Fruit fly (Drosophila melanogaster) whole organism, embryonic: Measurements from ENCODE around the gene mRpL15.

Experiments
- Abd-B ChIP-seq: fragments of 200-800 bp; sonication (Bioruptor generic); optimal IDR thresholded peaks from 2 replicates; lab custom pipeline; 2018; ENCODE audit warnings: missing biosample characterization, mild to moderate bottlenecking, missing genetic modification characterization, moderate library complexity
- Ada2b ChIP-seq: fragments of 200-800 bp; sonication (Bioruptor generic); IDR thresholded peaks from 2 replicates; pipeline ENCODE4 v1.3.6; 2022; ENCODE audit warnings: missing biosample characterization, missing genetic modification characterization
- Adf1 ChIP-seq: fragments of 200-800 bp; sonication (Bioruptor generic); IDR thresholded peaks from 2 replicates; pipeline ENCODE4 v1.3.6; 2022; ENCODE audit warnings: missing biosample characterization, missing genetic modification characterization
- Asciz ChIP-seq: fragments of 200-800 bp; sonication (Bioruptor generic); optimal IDR thresholded peaks from 2 replicates; lab custom pipeline; 2017; ENCODE audit warnings: missing biosample characterization, mild to moderate bottlenecking, missing genetic modification characterization, missing genetic modification reagents
- Atf3 ChIP-seq: fragments of 200-800 bp; sonication (Bioruptor generic); optimal IDR thresholded peaks from 3 replicates; lab custom pipeline; 2016; ENCODE audit warnings: missing biosample characterization, missing genetic modification characterization
- CG11093 ChIP-seq: fragments of 200-800 bp; sonication (Bioruptor generic); IDR thresholded peaks from 3 replicates; pipeline ENCODE4 v1.3.6; 2022; ENCODE audit warnings: missing biosample characterization, missing genetic modification characterization
- CG12071 ChIP-seq: fragments of 200-800 bp; sonication (Bioruptor generic); optimal IDR thresholded peaks from 3 replicates; lab custom pipeline; 2018; ENCODE audit warnings: missing biosample characterization, mild to moderate bottlenecking, missing genetic modification characterization
- CG12219 ChIP-seq: fragments of 200-800 bp; sonication (Bioruptor generic); optimal IDR thresholded peaks from 3 replicates; lab custom pipeline; 2018; ENCODE audit warnings: missing biosample characterization, mild to moderate bottlenecking, missing genetic modification characterization
- CG12299 ChIP-seq: fragments of 200-800 bp; sonication (Bioruptor generic); optimal IDR thresholded peaks from 2 replicates; lab custom pipeline; 2018; ENCODE audit warnings: missing biosample characterization, mild to moderate bottlenecking, missing genetic modification characterization
- CG15073 ChIP-seq: fragments of 200-800 bp; sonication (Bioruptor generic); optimal IDR thresholded peaks from 2 replicates; lab custom pipeline; 2016; ENCODE audit warnings: missing biosample characterization, missing genetic modification characterization
- CG1647 ChIP-seq: fragments of 200-800 bp; sonication (Bioruptor generic); optimal IDR thresholded peaks from 3 replicates; lab custom pipeline; 2016; ENCODE audit warnings: missing biosample characterization, missing genetic modification characterization
- CG16863 ChIP-seq: fragments of 200-800 bp; sonication (Bioruptor generic); optimal IDR thresholded peaks from 3 replicates; lab custom pipeline; 2016; ENCODE audit warnings: missing biosample characterization, missing genetic modification characterization
- CG17186 ChIP-seq: fragments of 200-800 bp; sonication (Bioruptor generic); optimal IDR thresholded peaks from 3 replicates; lab custom pipeline; 2017; ENCODE audit warnings: missing biosample characterization, missing genetic modification reagents, missing genetic modification characterization
- CG1832 ChIP-seq: fragments of 200-800 bp; sonication (Bioruptor generic); optimal IDR thresholded peaks from 2 replicates; lab custom pipeline; 2017; ENCODE audit warnings: missing biosample characterization, mild to moderate bottlenecking, missing genetic modification characterization, inconsistent platforms
- CG2202 ChIP-seq: fragments of 200-800 bp; sonication (Bioruptor generic); optimal IDR thresholded peaks from 2 replicates; lab custom pipeline; 2018; ENCODE audit warnings: missing biosample characterization, mild to moderate bottlenecking, missing genetic modification characterization
- CG31441 ChIP-seq: fragments of 200-800 bp; sonication (Bioruptor generic); IDR thresholded peaks from 2 replicates; pipeline ENCODE4 v1.3.6; 2022; ENCODE audit warnings: missing biosample characterization, missing genetic modification characterization
- CG3163 ChIP-seq: fragments of 200-800 bp; sonication (Bioruptor generic); optimal IDR thresholded peaks from 3 replicates; lab custom pipeline; 2016; ENCODE audit warnings: missing biosample characterization, missing genetic modification characterization
- CG32532 ChIP-seq: fragments of 200-800 bp; sonication (Bioruptor generic); IDR thresholded peaks from 2 replicates; pipeline ENCODE4 v1.3.6; 2022; ENCODE audit warnings: missing biosample characterization, missing genetic modification characterization
- CG33213 ChIP-seq: fragments of 200-800 bp; sonication (Bioruptor generic); optimal IDR thresholded peaks from 3 replicates; lab custom pipeline; 2016; ENCODE audit warnings: missing biosample characterization, missing genetic modification characterization
- CG3407 ChIP-seq: fragments of 200-800 bp; sonication (Bioruptor generic); optimal IDR thresholded peaks from 2 replicates; lab custom pipeline; 2018; ENCODE audit warnings: missing biosample characterization, mild to moderate bottlenecking, missing genetic modification characterization
- CG4404 ChIP-seq: fragments of 200-800 bp; sonication (Bioruptor generic); IDR thresholded peaks from 2 replicates; pipeline ENCODE4 v1.3.6; 2022; ENCODE audit warnings: missing biosample characterization, missing genetic modification characterization
- CG6791 ChIP-seq: fragments of 200-800 bp; sonication (Bioruptor generic); IDR thresholded peaks from 3 replicates; pipeline ENCODE4 v1.3.6; 2022; ENCODE audit warnings: missing biosample characterization, missing genetic modification characterization; ENCODE audit not compliant: partially characterized antibody
- CG6854 ChIP-seq: fragments of 200-800 bp; sonication (Bioruptor generic); optimal IDR thresholded peaks from 3 replicates; lab custom pipeline; 2017; ENCODE audit warnings: missing biosample characterization, mild to moderate bottlenecking, missing genetic modification characterization
- CG7786 ChIP-seq: fragments of 200-800 bp; sonication (Bioruptor generic); optimal IDR thresholded peaks from 2 replicates; lab custom pipeline; 2016; ENCODE audit warnings: missing biosample characterization, missing genetic modification characterization
- CG7987 ChIP-seq: fragments of 200-800 bp; sonication (Bioruptor generic); optimal IDR thresholded peaks from 2 replicates; lab custom pipeline; 2018; ENCODE audit warnings: missing biosample characterization, mild to moderate bottlenecking, missing genetic modification characterization, moderate library complexity
- Dip2 ChIP-seq: fragments of 200-800 bp; sonication (Bioruptor generic); IDR thresholded peaks from 2 replicates; pipeline ENCODE4 v1.3.6; 2022; ENCODE audit warnings: missing biosample characterization, missing genetic modification characterization
- E2f1 ChIP-seq: fragments of 200-800 bp; sonication (Bioruptor generic); IDR thresholded peaks from 2 replicates; pipeline ENCODE4 v1.3.6; 2022; ENCODE audit warnings: missing biosample characterization, missing genetic modification characterization
- Ets65A ChIP-seq: fragments of 200-800 bp; sonication (Bioruptor generic); peaks from one replicate; lab custom pipeline; 2016; ENCODE audit warnings: missing biosample characterization, missing genetic modification characterization
- Hand ChIP-seq: fragments of 200-800 bp; sonication (Bioruptor generic); optimal IDR thresholded peaks from 2 replicates; lab custom pipeline; 2017; ENCODE audit warnings: mild to moderate bottlenecking, missing biosample characterization, missing genetic modification reagents, missing genetic modification characterization
- HmgD ChIP-seq: fragments of 200-800 bp; sonication (Bioruptor generic); optimal IDR thresholded peaks from 3 replicates; lab custom pipeline; 2016; ENCODE audit warnings: missing biosample characterization, missing genetic modification characterization
- Lpt ChIP-seq: fragments of >200 bp; optimal IDR thresholded peaks from 2 replicates; lab custom pipeline; 2018; ENCODE audit warnings: missing biosample characterization, missing genetic modification characterization
- Med ChIP-seq: fragments of 200-800 bp; sonication (Bioruptor generic); peaks from one replicate; lab custom pipeline; 2016; ENCODE audit warnings: missing biosample characterization, missing genetic modification characterization, mild to moderate bottlenecking, inconsistent platforms, moderate library complexity
- PHDP ChIP-seq: fragments of 200-800 bp; sonication (Bioruptor generic); optimal IDR thresholded peaks from 3 replicates; lab custom pipeline; 2018; ENCODE audit warnings: missing biosample characterization, mild to moderate bottlenecking, missing genetic modification characterization, moderate library complexity
- Pdp1 ChIP-seq, 2 experiments: fragments of 200-800 bp; sonication (Bioruptor generic); optimal IDR thresholded peaks; 3 replicates each; lab custom pipeline; 2016; ENCODE audit warnings: missing biosample characterization in 2 of 2, missing genetic modification characterization in 2 of 2, mild to moderate bottlenecking in 1 of 2, moderate library complexity in 1 of 2
- Poxn ChIP-seq: fragments of 200-800 bp; sonication (Bioruptor generic); IDR thresholded peaks from 2 replicates; pipeline ENCODE4 v1.3.6; 2022; ENCODE audit warnings: missing biosample characterization, missing genetic modification characterization
- Sox102F ChIP-seq: fragments of 200-800 bp; sonication (Bioruptor generic); optimal IDR thresholded peaks from 2 replicates; lab custom pipeline; 2018; ENCODE audit warnings: missing biosample characterization, mild to moderate bottlenecking, missing genetic modification characterization, moderate library complexity
- Taf1 ChIP-seq: fragments of 200-800 bp; sonication (Bioruptor generic); IDR thresholded peaks from 2 replicates; pipeline ENCODE4 v1.3.6; 2022; ENCODE audit warnings: missing biosample characterization, missing genetic modification characterization
- ara ChIP-seq: fragments of 200-800 bp; sonication (Bioruptor generic); IDR thresholded peaks from 2 replicates; pipeline ENCODE4 v1.3.6; 2022; ENCODE audit warnings: missing biosample characterization, missing genetic modification characterization
- ato ChIP-seq: fragments of 200-800 bp; sonication (Bioruptor generic); IDR thresholded peaks from 2 replicates; pipeline ENCODE4 v1.3.6; 2022; ENCODE audit warnings: missing biosample characterization, missing genetic modification characterization; ENCODE audit not compliant: partially characterized antibody
- chif ChIP-seq, 2 experiments: fragments of 200-800 bp; sonication (Bioruptor generic); optimal IDR thresholded peaks; 3 replicates each; lab custom pipeline; 2016; ENCODE audit warnings: missing biosample characterization in 2 of 2, missing genetic modification characterization in 2 of 2
- dm ChIP-seq: fragments of 200-800 bp; sonication (Bioruptor generic); optimal IDR thresholded peaks from 3 replicates; lab custom pipeline; 2016; ENCODE audit warnings: missing biosample characterization, missing genetic modification characterization
- gsb ChIP-seq: fragments of 200-800 bp; sonication (Bioruptor generic); IDR thresholded peaks from 2 replicates; pipeline ENCODE4 v1.3.6; 2022; ENCODE audit warnings: missing biosample characterization, missing genetic modification characterization
- mam ChIP-seq: fragments of 200-800 bp; sonication (Bioruptor generic); optimal IDR thresholded peaks from 3 replicates; lab custom pipeline; 2016; ENCODE audit warnings: missing biosample characterization, missing genetic modification characterization
- p53 ChIP-seq: fragments of 200-800 bp; sonication (Bioruptor generic); optimal IDR thresholded peaks from 2 replicates; lab custom pipeline; 2016; ENCODE audit warnings: missing biosample characterization, missing genetic modification characterization
- pfk ChIP-seq: fragments of 200-800 bp; sonication (Bioruptor generic); optimal IDR thresholded peaks from 2 replicates; lab custom pipeline; 2018; ENCODE audit warnings: missing biosample characterization, mild to moderate bottlenecking, missing genetic modification characterization, moderate library complexity
- salm ChIP-seq: fragments of 200-800 bp; sonication (Bioruptor generic); optimal IDR thresholded peaks from 2 replicates; lab custom pipeline; 2018; ENCODE audit warnings: missing biosample characterization, mild to moderate bottlenecking, missing genetic modification characterization
- tll ChIP-seq, 2 experiments: fragments of 200-800 bp in 1 of 2; fragments of >200 bp in 1 of 2; sonication (Bioruptor generic) in 1 of 2; optimal IDR thresholded peaks; 2 replicates each; lab custom pipeline; 2017 to 2019; ENCODE audit warnings: missing biosample characterization in 2 of 2, missing genetic modification characterization in 2 of 2, mild to moderate bottlenecking in 1 of 2, moderate library complexity in 1 of 2
- tup ChIP-seq: fragments of 200-800 bp; sonication (Bioruptor generic); optimal IDR thresholded peaks from 2 replicates; lab custom pipeline; 2016; ENCODE audit warnings: missing biosample characterization, mild to moderate bottlenecking, missing genetic modification characterization, moderate library complexity
- vvl ChIP-seq: fragments of 200-800 bp; sonication (Bioruptor generic); IDR thresholded peaks from 2 replicates; pipeline ENCODE4 v1.3.6; 2022; ENCODE audit warnings: missing biosample characterization, missing genetic modification characterization
- yki ChIP-seq: fragments of >200 bp; optimal IDR thresholded peaks from 3 replicates; lab custom pipeline; 2018
- zen ChIP-seq: fragments of 200-800 bp; sonication (Bioruptor generic); optimal IDR thresholded peaks from 3 replicates; lab custom pipeline; 2018; ENCODE audit warnings: missing biosample characterization, mild to moderate bottlenecking, missing genetic modification characterization, moderate library complexity

The mRpL15 gene

dm6 chr3L:20470991-20471498, 35.0 kb upstream of the mRpL15 start (continued):
- TF ChIP-seq p53 (GFP tag; lab: Kevin White, UChicago) (no peak), CG1832 (GFP tag; lab: Kevin White, UChicago) (no peak), tll (GFP tag; optimal IDR thresholded peaks at IDR 0.05; lab: Kevin White, UChicago) (no peak), vvl (GFP tag; lab: Robert Waterston, UW) (peak; percentile 78), PHDP (peak; percentile 51), yki (lab: Kevin White, UChicago) (no peak), Ada2b (peak; percentile 68), zen (tag; lab: Kevin White, UChicago) (no peak), CG11093 (GFP tag; lab: Robert Waterston, UW) (no peak; the same call in 2 of the 3 replicates), CG7786 (GFP tag; lab: Kevin White, UChicago) (no peak), CG3407 (GFP tag; lab: Kevin White, UChicago) (peak; percentile 21), chif (GFP tag; optimal IDR thresholded peaks at IDR 0.05; lab: Kevin White, UChicago) (no peak), CG31441 (GFP tag; lab: Robert Waterston, UW) (peak; percentile 63; the same call in 1 of the 2 replicates), Taf1 (GFP tag; lab: Robert Waterston, UW) (no peak), tup (no peak), CG12219 (GFP tag; lab: Kevin White, UChicago) (peak; percentile 53), Ets65A (GFP tag; lab: Kevin White, UChicago) (no peak), CG1647 (GFP tag; lab: Kevin White, UChicago) (no peak), CG32532 (GFP tag; lab: Robert Waterston, UW) (peak; percentile 27; the same call in 1 of the 2 replicates), salm (tag; lab: Kevin White, UChicago) (peak; percentile 32), Sox102F (GFP tag; lab: Kevin White, UChicago) (peak; percentile 67), CG12299 (no peak), HmgD (GFP tag; lab: Kevin White, UChicago) (no peak), Med (GFP tag; lab: Kevin White, UChicago) (peak; percentile 76), ara (GFP tag; lab: Robert Waterston, UW) (peak; percentile 51; the same call in 1 of the 2 replicates), CG17186 (GFP tag; lab: Kevin White, UChicago) (no peak), CG4404 (0 out of 2 replicates have a peak, but pooled peaks have one; percentile 14), Lpt (GFP tag; lab: Kevin White, UChicago) (no peak), CG2202 (tag; lab: Kevin White, UChicago) (no peak), CG12071 (GFP tag; lab: Kevin White, UChicago) (peak; percentile 43), ato (GFP tag; lab: Robert Waterston, UW) (no peak), CG6854 (GFP tag; lab: Kevin White, UChicago) (no peak), CG6791 (GFP tag; lab: Robert Waterston, UW) (no peak), CG15073 (no peak), Atf3 (GFP tag; lab: Kevin White, UChicago) (no peak), Poxn (GFP tag; lab: Robert Waterston, UW) (no peak), Pdp1 (GFP tag; optimal IDR thresholded peaks at IDR 0.05; lab: Kevin White, UChicago) (peak in 1 of 2 experiments; percentile 46), pfk (no peak), dm (GFP tag; lab: Kevin White, UChicago) (no peak), E2f1 (GFP tag; lab: Robert Waterston, UW) (peak; percentile 53; the same call in 1 of the 2 replicates), gsb (GFP tag; lab: Robert Waterston, UW) (no peak), CG33213 (GFP tag; lab: Kevin White, UChicago) (no peak), CG7987 (GFP tag; lab: Kevin White, UChicago) (peak; percentile 5), Hand (GFP tag; lab: Kevin White, UChicago) (peak; percentile 9), CG3163 (GFP tag; lab: Kevin White, UChicago) (no peak), Abd-B (GFP tag; lab: Kevin White, UChicago) (no peak), Dip2 (GFP tag; lab: Robert Waterston, UW) (no peak), Adf1 (no peak), Asciz (GFP tag; lab: Kevin White, UChicago) (peak; percentile 76), mam (GFP tag; lab: Kevin White, UChicago) (no peak), CG16863 (GFP tag; lab: Kevin White, UChicago) (no peak)
